Fruit fly (Drosophila melanogaster) Kc167 (cell line): ENCODE data around the gene CG8630.

Experiments used
- h ChIP-seq: fragments of >200 bp; optimal IDR thresholded peaks from 3 replicates; lab custom pipeline; 2018; ENCODE audit warnings: missing external identifiers
- psq ChIP-seq: fragments of >200 bp; optimal IDR thresholded peaks from 2 replicates; lab custom pipeline; 2017; ENCODE audit warnings: missing external identifiers

dm6 chr3R:13271758-13272157 lies 7.8 kb upstream of the CG8630 start, which contains the start of gene TBC1D5:
- TF ChIP-seq h: no peak
- TF ChIP-seq psq (lab: Kevin White, UChicago): no peak
